Worm (Caenorhabditis elegans): Measurements from ENCODE around the gene Y56A3A.2.

DNA sequence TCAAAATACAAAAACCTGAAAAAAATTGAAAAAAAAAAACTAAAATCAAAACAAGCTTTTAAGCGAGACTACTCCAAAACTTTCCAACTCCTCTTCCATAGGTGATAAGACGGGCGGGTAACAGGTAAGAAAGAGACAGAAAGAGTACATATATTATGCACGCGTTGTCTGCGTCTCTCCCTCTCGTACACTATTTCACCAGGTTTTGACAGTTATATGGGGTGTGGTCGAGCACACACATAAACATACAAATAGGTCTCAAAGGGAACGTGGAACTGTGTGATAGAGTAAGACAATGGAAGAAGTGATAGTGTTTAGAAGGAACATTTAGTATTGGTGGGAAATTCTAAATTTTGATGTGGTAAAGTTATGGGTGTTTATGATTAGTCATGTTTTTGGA, 19.5 kb upstream of the Y56A3A.2 start:
- TF ChIP-seq unc-55 (GFP tag; optimal IDR thresholded peaks at IDR 0.05) (no peak), fax-1 (tag; optimal IDR thresholded peaks at IDR 0.05) (no peak), rnt-1 (tag; optimal IDR thresholded peaks at IDR 0.05) (no peak), ceh-9 (tag; optimal IDR thresholded peaks at IDR 0.05) (no peak), ets-4 (tag; optimal IDR thresholded peaks at IDR 0.05) (no peak), pqm-1 (tag; optimal IDR thresholded peaks at IDR 0.05) (no peak), pat-9 (tag; optimal IDR thresholded peaks at IDR 0.05) (no peak), lin-11 (tag; optimal IDR thresholded peaks at IDR 0.05) (no peak), ama-1 (optimal IDR thresholded peaks at IDR 0.05) (no peak), ttx-3 (tag; optimal IDR thresholded peaks at IDR 0.05) (no peak), nhr-11 (tag; optimal IDR thresholded peaks at IDR 0.05) (no peak), pag-3 (tag; optimal IDR thresholded peaks at IDR 0.05; ENCODE audit: borderline replicate concordance) (no peak), elt-2 (tag; optimal IDR thresholded peaks at IDR 0.05) (peak; percentile 42)

Measured in whole organism, late embryonic.